Worm (Caenorhabditis elegans): ENCODE data around the gene lido-7.

ce11 chrII:2985935-2986498, 2.1 kb upstream of the lido-7 start:
- TF ChIP-seq fos-1 (tag; optimal IDR thresholded peaks at IDR 0.05), result no peak
- TF ChIP-seq blmp-1 (tag; optimal IDR thresholded peaks at IDR 0.05), result no peak
- no peak for TF ChIP-seq mef-2 (tag; optimal IDR thresholded peaks at IDR 0.05)
- TF ChIP-seq snpc-4 (tag; optimal IDR thresholded peaks at IDR 0.05), result peak; percentile 47
- TF ChIP-seq mab-9 (GFP tag; IDR thresholded peaks at IDR 0.05), result no peak
- TF ChIP-seq nhr-76 (tag; optimal IDR thresholded peaks at IDR 0.05), result no peak
- TF ChIP-seq tlp-1 (tag; optimal IDR thresholded peaks at IDR 0.05), result no peak
- TF ChIP-seq skn-1 (tag; optimal IDR thresholded peaks at IDR 0.05), result no peak

Data from whole organism, L1 larva.